Fruit fly (Drosophila melanogaster) whole organism, wandering third instar larva: Measurements from ENCODE around the gene Trmt61.

Experiments used
- Abd-B ChIP-seq: fragments of >200 bp; optimal IDR thresholded peaks from 2 replicates; lab custom pipeline; 2017; ENCODE audit warnings: missing biosample characterization, missing genetic modification characterization
- CG32264 ChIP-seq: fragments of 200-800 bp; sonication (Bioruptor generic); optimal IDR thresholded peaks from 2 replicates; lab custom pipeline; 2016; ENCODE audit warnings: missing biosample characterization, missing genetic modification characterization
- CG9705 ChIP-seq: fragments of 200-800 bp; sonication (Bioruptor generic); optimal IDR thresholded peaks from 2 replicates; lab custom pipeline; 2018; ENCODE audit warnings: missing biosample characterization, mild to moderate bottlenecking, missing genetic modification characterization
- CrebA ChIP-seq: fragments of 200-800 bp; sonication (Bioruptor generic); optimal IDR thresholded peaks from 2 replicates; lab custom pipeline; 2016; ENCODE audit warnings: missing biosample characterization, mild to moderate bottlenecking, missing genetic modification characterization, borderline replicate concordance
- Dfd ChIP-seq: fragments of >200 bp; optimal IDR thresholded peaks from 2 replicates; lab custom pipeline; 2017; ENCODE audit warnings: missing biosample characterization, missing genetic modification characterization
- Dif ChIP-seq: fragments of 200-275, 200-300 bp; sonication (Bioruptor generic); optimal IDR thresholded peaks from 2 replicates; lab custom pipeline; 2018; ENCODE audit warnings: missing biosample characterization, missing genetic modification characterization; ENCODE audit not compliant: partially characterized antibody
- GATAd ChIP-seq: sonication (Bioruptor generic); optimal IDR thresholded peaks from 2 replicates; lab custom pipeline; 2016; ENCODE audit warnings: missing biosample characterization, missing genetic modification characterization
- HLH106 ChIP-seq: fragments of 200-800 bp; optimal IDR thresholded peaks from 3 replicates; lab custom pipeline; 2019; ENCODE audit warnings: missing biosample characterization, mild to moderate bottlenecking, missing genetic modification characterization, moderate library complexity
- Hnf4 ChIP-seq: fragments of 200-800 bp; sonication (Bioruptor generic); optimal IDR thresholded peaks from 2 replicates; lab custom pipeline; 2016; ENCODE audit warnings: missing biosample characterization, mild to moderate bottlenecking, missing genetic modification characterization
- Hr78 ChIP-seq: fragments of >200 bp; optimal IDR thresholded peaks from 2 replicates; lab custom pipeline; 2017; ENCODE audit warnings: missing biosample characterization, missing genetic modification characterization
- Hr83 ChIP-seq: fragments of 200-300 bp; sonication (Bioruptor generic); optimal IDR thresholded peaks from 2 replicates; lab custom pipeline; 2016; ENCODE audit warnings: missing biosample characterization, mild to moderate bottlenecking, missing genetic modification characterization, moderate library complexity; ENCODE audit not compliant: poor library complexity, severe bottlenecking
- Jra ChIP-seq: sonication (Bioruptor generic); optimal IDR thresholded peaks from 2 replicates; lab custom pipeline; 2016; ENCODE audit warnings: missing biosample characterization, missing genetic modification characterization
- Mio ChIP-seq: sonication (Bioruptor generic); optimal IDR thresholded peaks from 2 replicates; lab custom pipeline; 2016; ENCODE audit warnings: missing biosample characterization, missing genetic modification characterization
- Myc ChIP-seq: fragments of >200 bp; optimal IDR thresholded peaks from 2 replicates; lab custom pipeline; 2017
- N ChIP-seq: fragments of >200 bp; optimal IDR thresholded peaks from 2 replicates; lab custom pipeline; 2018; ENCODE audit warnings: missing biosample characterization, missing external identifiers, missing genetic modification characterization
- OdsH ChIP-seq: fragments of 200-800 bp; sonication (Bioruptor generic); optimal IDR thresholded peaks from 2 replicates; lab custom pipeline; 2016; ENCODE audit warnings: missing biosample characterization, mild to moderate bottlenecking, missing genetic modification characterization
- Rel ChIP-seq, 2 experiments: fragments of 200-800 bp; sonication (Bioruptor generic) in 1 of 2; optimal IDR thresholded peaks; 2 replicates in 1 of 2; 3 replicates in 1 of 2; lab custom pipeline; 2016 to 2019; ENCODE audit warnings: mild to moderate bottlenecking in 2 of 2, missing biosample characterization in 2 of 2, missing genetic modification characterization in 2 of 2, moderate library complexity in 1 of 2
- Sp1 ChIP-seq: fragments of 200-800 bp; sonication (Bioruptor generic); optimal IDR thresholded peaks from 3 replicates; lab custom pipeline; 2019; ENCODE audit warnings: missing biosample characterization, mild to moderate bottlenecking, missing genetic modification characterization, moderate library complexity
- Vsx2 ChIP-seq: fragments of 200-300, 225-300 bp; sonication (Bioruptor generic); optimal IDR thresholded peaks from 2 replicates; lab custom pipeline; 2018; ENCODE audit warnings: missing biosample characterization, missing genetic modification characterization; ENCODE audit not compliant: partially characterized antibody
- br ChIP-seq: fragments of 200-800 bp; sonication (Bioruptor generic); optimal IDR thresholded peaks from 2 replicates; lab custom pipeline; 2016; ENCODE audit warnings: missing biosample characterization, missing genetic modification characterization
- brk ChIP-seq: fragments of 200-800 bp; sonication (Bioruptor generic); optimal IDR thresholded peaks from 2 replicates; lab custom pipeline; 2016; ENCODE audit warnings: missing biosample characterization, mild to moderate bottlenecking, missing genetic modification characterization
- dl ChIP-seq, 2 experiments: fragments of 175-275, 200-275 bp in 1 of 2; fragments of 200-275 bp in 1 of 2; sonication (Bioruptor generic); optimal IDR thresholded peaks; lab custom pipeline; 2018; ENCODE audit warnings: mild to moderate bottlenecking in 2 of 2, missing biosample characterization in 2 of 2, missing genetic modification characterization in 2 of 2, moderate library complexity in 2 of 2; ENCODE audit not compliant: partially characterized antibody in 2 of 2, insufficient read depth in 1 of 2
- dmrt93B ChIP-seq: fragments of 200-800 bp; sonication (Bioruptor generic); optimal IDR thresholded peaks from 2 replicates; lab custom pipeline; 2018; ENCODE audit warnings: missing biosample characterization, mild to moderate bottlenecking, missing genetic modification characterization
- dsf ChIP-seq: sonication (Bioruptor generic); optimal IDR thresholded peaks from 2 replicates; lab custom pipeline; 2016; ENCODE audit warnings: missing biosample characterization, missing genetic modification characterization, borderline replicate concordance
- ey ChIP-seq: fragments of 200-800 bp; sonication (Bioruptor generic); optimal IDR thresholded peaks from 2 replicates; lab custom pipeline; 2016; ENCODE audit warnings: missing biosample characterization, missing genetic modification characterization
- foxo ChIP-seq, 2 experiments: fragments of 200-800 bp; sonication (Bioruptor generic); optimal IDR thresholded peaks; 2 replicates in 1 of 2; 3 replicates in 1 of 2; lab custom pipeline; 2016 to 2017; ENCODE audit warnings: missing biosample characterization in 2 of 2, missing genetic modification characterization in 2 of 2
- fru ChIP-seq: fragments of 200-800 bp; sonication (Bioruptor generic); optimal IDR thresholded peaks from 3 replicates; lab custom pipeline; 2016; ENCODE audit warnings: missing biosample characterization, mild to moderate bottlenecking, missing genetic modification characterization
- h ChIP-seq: fragments of 200-800 bp; sonication (Bioruptor generic); optimal IDR thresholded peaks from 3 replicates; lab custom pipeline; 2016; ENCODE audit warnings: missing biosample characterization, mild to moderate bottlenecking, missing genetic modification characterization
- jim ChIP-seq: fragments of 175-275, 200-325 bp; sonication (Bioruptor generic); optimal IDR thresholded peaks from 2 replicates; lab custom pipeline; 2016; ENCODE audit warnings: missing biosample characterization, mild to moderate bottlenecking, missing genetic modification characterization
- lola ChIP-seq: fragments of >200 bp; optimal IDR thresholded peaks from 2 replicates; lab custom pipeline; 2017; ENCODE audit warnings: missing biosample characterization, missing genetic modification characterization
- pan ChIP-seq: fragments of >200 bp; optimal IDR thresholded peaks from 2 replicates; lab custom pipeline; 2017
- psq ChIP-seq: fragments of 200-800 bp; sonication (Bioruptor generic); optimal IDR thresholded peaks from 3 replicates; lab custom pipeline; 2017; ENCODE audit warnings: missing biosample characterization, mild to moderate bottlenecking, missing genetic modification characterization, moderate library complexity
- rgr ChIP-seq: fragments of 200-800 bp; sonication (Bioruptor generic); optimal IDR thresholded peaks from 3 replicates; lab custom pipeline; 2016; ENCODE audit warnings: missing biosample characterization, mild to moderate bottlenecking, missing genetic modification characterization
- sage ChIP-seq: fragments of 200-800 bp; sonication (Bioruptor generic); optimal IDR thresholded peaks from 2 replicates; lab custom pipeline; 2016; ENCODE audit warnings: missing biosample characterization, mild to moderate bottlenecking, missing genetic modification characterization
- sv ChIP-seq: fragments of 200-800 bp; sonication (Bioruptor generic); optimal IDR thresholded peaks from 3 replicates; lab custom pipeline; 2016; ENCODE audit warnings: missing biosample characterization, missing genetic modification characterization
- tai ChIP-seq: sonication (Bioruptor generic); optimal IDR thresholded peaks from 2 replicates; lab custom pipeline; 2016; ENCODE audit warnings: missing biosample characterization, missing genetic modification characterization
- usp ChIP-seq: fragments of >200 bp; optimal IDR thresholded peaks from 2 replicates; lab custom pipeline; 2017; ENCODE audit warnings: missing biosample characterization, missing genetic modification characterization
- woc ChIP-seq: sonication (Bioruptor generic); optimal IDR thresholded peaks from 2 replicates; lab custom pipeline; 2016; ENCODE audit warnings: missing biosample characterization, mild to moderate bottlenecking, missing genetic modification characterization

Gene Trmt61

DNA sequence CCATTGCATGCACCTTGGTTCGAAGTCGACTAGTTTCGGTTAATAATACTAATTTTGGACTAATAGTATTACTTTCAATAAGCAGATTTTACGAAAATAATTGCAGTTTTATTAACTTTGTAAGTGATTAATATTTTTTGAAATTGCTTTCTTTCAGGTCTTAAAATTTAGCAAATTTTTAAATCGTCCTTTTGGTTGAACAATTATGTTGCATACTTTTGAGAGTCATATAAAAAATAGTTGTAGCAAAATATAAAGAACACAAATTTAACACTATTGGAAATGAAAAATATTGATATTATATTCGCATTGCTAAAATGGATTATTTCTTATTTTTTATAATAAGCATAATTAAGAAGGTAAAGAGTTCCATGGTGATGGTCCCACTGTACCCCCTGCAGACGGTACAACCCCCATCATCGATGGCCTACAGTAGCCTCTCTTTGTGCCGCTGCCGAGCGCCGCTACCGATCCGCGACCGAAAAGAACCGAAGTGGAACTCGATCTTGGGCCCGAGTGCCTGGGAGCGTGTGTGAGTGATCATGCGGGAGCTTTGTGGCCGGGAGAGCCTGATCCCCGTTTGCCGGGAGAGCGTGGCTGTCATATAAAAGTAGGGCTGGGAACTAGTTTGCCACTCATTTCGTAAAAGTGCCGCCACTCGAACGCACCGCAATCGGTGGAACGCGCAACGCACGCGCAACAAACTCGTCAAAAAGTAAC is 37.9 kb upstream of the Trmt61 start:
- TF ChIP-seq HLH106 (tag; lab: Kevin White, UChicago) = peak; percentile 95
- TF ChIP-seq h (GFP tag; lab: Kevin White, UChicago) = peak; percentile 85
- no peak for TF ChIP-seq Dfd (GFP tag; lab: Kevin White, UChicago)
- TF ChIP-seq CrebA (GFP tag; lab: Kevin White, UChicago) = no peak
- no peak for TF ChIP-seq pan
- no peak for TF ChIP-seq lola (GFP tag; lab: Kevin White, UChicago)
- TF ChIP-seq sv = peak; percentile 78
- no peak for TF ChIP-seq N (GFP tag; lab: Kevin White, UChicago)
- TF ChIP-seq rgr (GFP tag; lab: Kevin White, UChicago) = peak; percentile 87
- no peak for TF ChIP-seq Hr78 (GFP tag; lab: Kevin White, UChicago)
- TF ChIP-seq Myc (lab: Kevin White, UChicago) = no peak
- peak; percentile 93 for TF ChIP-seq dmrt93B (GFP tag; lab: Kevin White, UChicago)
- no peak for TF ChIP-seq GATAd (GFP tag; lab: Kevin White, UChicago)
- TF ChIP-seq jim (GFP tag; lab: Kevin White, UChicago) = no peak
- peak in 1 of 2 experiments; percentile 65 for TF ChIP-seq dl (GFP tag; optimal IDR thresholded peaks at IDR 0.05; lab: Kevin White, UChicago; ENCODE audit: insufficient read depth in 1 of 2, partially characterized antibody in 2 of 2)
- TF ChIP-seq Abd-B (GFP tag; lab: Kevin White, UChicago) = no peak
- TF ChIP-seq CG32264 (GFP tag; lab: Kevin White, UChicago) = no peak
- peak; percentile 88 for TF ChIP-seq ey (GFP tag; lab: Kevin White, UChicago)
- TF ChIP-seq CG9705 (GFP tag; lab: Kevin White, UChicago) = peak; percentile 86
- peak; percentile 89 for TF ChIP-seq OdsH (GFP tag; lab: Kevin White, UChicago)
- peak; percentile 54 for TF ChIP-seq Hnf4 (GFP tag; lab: Kevin White, UChicago)
- peak; percentile 94 for TF ChIP-seq Sp1 (GFP tag; lab: Kevin White, UChicago)
- peak; percentile 74 for TF ChIP-seq Vsx2
- no peak for TF ChIP-seq Hr83
- TF ChIP-seq Dif (GFP tag; lab: Kevin White, UChicago) = peak; percentile 75
- peak; percentile 53 for TF ChIP-seq brk (GFP tag; lab: Kevin White, UChicago)
- TF ChIP-seq psq (GFP tag; lab: Kevin White, UChicago) = peak; percentile 88
- no peak for TF ChIP-seq dsf (GFP tag; lab: Kevin White, UChicago)
- TF ChIP-seq usp (GFP tag; lab: Kevin White, UChicago) = no peak
- TF ChIP-seq foxo (GFP tag; optimal IDR thresholded peaks at IDR 0.05; lab: Kevin White, UChicago) = peak in 1 of 2 experiments; percentile 91
- peak; percentile 71 for TF ChIP-seq br (GFP tag; lab: Kevin White, UChicago)
- TF ChIP-seq Jra (GFP tag; lab: Kevin White, UChicago) = no peak
- peak; percentile 89 for TF ChIP-seq fru
- TF ChIP-seq Mio = no peak
- TF ChIP-seq woc (GFP tag; lab: Kevin White, UChicago) = peak; percentile 94
- TF ChIP-seq tai = no peak
- no peak for TF ChIP-seq Rel (GFP tag; optimal IDR thresholded peaks at IDR 0.05; lab: Kevin White, UChicago)
- peak; percentile 19 for TF ChIP-seq Rel (tag; optimal IDR thresholded peaks at IDR 0.05; lab: Kevin White, UChicago)
- no peak for TF ChIP-seq sage

DNA sequence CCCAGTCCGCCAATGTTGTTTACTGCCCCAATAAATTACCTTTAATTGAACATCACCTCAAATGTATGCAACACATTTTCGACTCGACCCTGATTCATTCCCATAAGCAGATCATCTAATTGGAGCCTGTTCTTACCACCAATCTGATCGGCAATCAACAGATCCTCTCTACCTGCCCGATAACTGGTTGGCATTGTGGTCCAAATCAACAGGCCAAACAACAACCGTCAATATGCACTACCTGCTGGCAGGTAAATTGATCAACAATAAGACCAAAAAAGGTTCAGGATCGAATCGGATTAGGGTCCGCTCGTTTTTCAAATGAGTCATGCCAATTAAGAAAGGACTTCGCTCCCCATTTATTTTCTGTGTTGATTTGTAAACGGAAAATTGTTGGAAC is 36.0 kb upstream of the Trmt61 start:
- no peak for TF ChIP-seq Dif (GFP tag; lab: Kevin White, UChicago)
- no peak for TF ChIP-seq CrebA (GFP tag; lab: Kevin White, UChicago)
- no peak for TF ChIP-seq Jra (GFP tag; lab: Kevin White, UChicago)
- TF ChIP-seq dmrt93B (GFP tag; lab: Kevin White, UChicago) = no peak
- TF ChIP-seq ey (GFP tag; lab: Kevin White, UChicago) = no peak
- TF ChIP-seq dl (GFP tag; optimal IDR thresholded peaks at IDR 0.05; lab: Kevin White, UChicago; ENCODE audit: insufficient read depth in 1 of 2, partially characterized antibody in 2 of 2) = no peak
- TF ChIP-seq Abd-B (GFP tag; lab: Kevin White, UChicago) = no peak
- TF ChIP-seq brk (GFP tag; lab: Kevin White, UChicago) = no peak
- no peak for TF ChIP-seq N (GFP tag; lab: Kevin White, UChicago)
- TF ChIP-seq Dfd (GFP tag; lab: Kevin White, UChicago) = no peak
- no peak for TF ChIP-seq Hnf4 (GFP tag; lab: Kevin White, UChicago)
- no peak for TF ChIP-seq psq (GFP tag; lab: Kevin White, UChicago)
- TF ChIP-seq sage = no peak
- no peak for TF ChIP-seq Sp1 (GFP tag; lab: Kevin White, UChicago)
- no peak for TF ChIP-seq jim (GFP tag; lab: Kevin White, UChicago)
- no peak for TF ChIP-seq Rel (GFP tag; optimal IDR thresholded peaks at IDR 0.05; lab: Kevin White, UChicago)
- TF ChIP-seq Rel (tag; optimal IDR thresholded peaks at IDR 0.05; lab: Kevin White, UChicago) = no peak
